Worm (Caenorhabditis elegans): ENCODE data around the gene str-16.

Gene str-16

ce11 chrV:3273577-3274100 lies 37.0 kb downstream of the str-16 start, which contains the start of gene T28A11.4:
Gene T28A11.4, plus strand, starts transcription at chrV:3274050.
- TF ChIP-seq grh-1 (GFP tag; IDR thresholded peaks at IDR 0.05) (no peak), ztf-4 (tag; optimal IDR thresholded peaks at IDR 0.05) (no peak)

DNA sequence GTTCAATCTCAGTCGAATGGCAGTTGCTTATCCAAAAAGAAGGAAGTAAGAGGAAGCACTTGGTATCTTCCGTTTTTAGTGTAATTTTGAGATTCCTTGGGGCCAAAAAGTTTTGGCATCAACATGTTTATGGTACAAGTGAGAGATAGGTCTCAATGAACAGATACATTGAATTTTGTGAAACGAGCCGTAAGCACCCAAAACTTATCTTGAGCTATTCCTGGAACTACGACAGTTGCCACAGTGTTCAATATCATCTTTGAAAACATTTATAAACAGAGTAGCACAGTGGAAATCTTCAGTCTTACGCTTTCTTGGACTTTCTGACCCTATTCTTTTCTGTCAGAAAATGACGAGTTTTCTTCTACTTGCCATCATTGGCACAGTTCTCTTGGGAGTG lies 38.4 kb downstream of the str-16 start, which contains the start of gene T28A11.3:
TSS of gene T28A11.3 (plus strand) at position 301 of the 400 bp plus-strand sequence.
- TF ChIP-seq sptf-1 (tag; optimal IDR thresholded peaks at IDR 0.05), result no peak
- no peak for TF ChIP-seq ceh-63 (GFP tag; optimal IDR thresholded peaks at IDR 0.05)
- TF ChIP-seq lin-15B (tag; optimal IDR thresholded peaks at IDR 0.05), result no peak
- no peak for TF ChIP-seq nhr-19 (GFP tag; conservative IDR thresholded peaks at IDR 0.05)
- no peak for TF ChIP-seq dpl-1 (GFP tag; optimal IDR thresholded peaks at IDR 0.05)

ce11 chrV:3276184-3276583 lies 39.5 kb downstream of the str-16 start:
- TF ChIP-seq rnt-1 (tag; optimal IDR thresholded peaks at IDR 0.05) (peak; percentile 49), lin-14 (GFP tag; optimal IDR thresholded peaks at IDR 0.05) (peak; percentile 75), nhr-20 (tag; optimal IDR thresholded peaks at IDR 0.05) (peak; percentile 29), fos-1 (tag; optimal IDR thresholded peaks at IDR 0.05) (no peak), lsy-2 (tag; optimal IDR thresholded peaks at IDR 0.05) (no peak), nhr-71 (tag; optimal IDR thresholded peaks at IDR 0.05) (peak; percentile 71), nhr-19 (GFP tag; conservative IDR thresholded peaks at IDR 0.05) (peak; percentile 33; the same call in 1 of the 2 replicates)

- TF ChIP-seq blmp-1 (tag; optimal IDR thresholded peaks at IDR 0.05), result peak; percentile 14
- peak; percentile 10 for TF ChIP-seq nhr-20 (tag; optimal IDR thresholded peaks at IDR 0.05)
- peak; percentile 50 for TF ChIP-seq mep-1 (tag; optimal IDR thresholded peaks at IDR 0.05)
- no peak for TF ChIP-seq nhr-237 (tag; optimal IDR thresholded peaks at IDR 0.05)
- TF ChIP-seq dsc-1 (tag; optimal IDR thresholded peaks at IDR 0.05), result no peak
- TF ChIP-seq mab-9 (GFP tag; IDR thresholded peaks at IDR 0.05), result no peak
- TF ChIP-seq elt-3 (tag; optimal IDR thresholded peaks at IDR 0.05), result no peak
- no peak for TF ChIP-seq snpc-4 (tag; optimal IDR thresholded peaks at IDR 0.05)
- TF ChIP-seq ceh-82 (tag; optimal IDR thresholded peaks at IDR 0.05), result no peak
- no peak for TF ChIP-seq lin-15B (tag; optimal IDR thresholded peaks at IDR 0.05)
- peak; percentile 44 for TF ChIP-seq snu-23 (GFP tag; optimal IDR thresholded peaks at IDR 0.05)
- TF ChIP-seq nhr-71 (tag; optimal IDR thresholded peaks at IDR 0.05), result peak; percentile 21
- TF ChIP-seq unc-30 (tag; optimal IDR thresholded peaks at IDR 0.05), result no peak
- no peak for TF ChIP-seq pax-3 (tag; optimal IDR thresholded peaks at IDR 0.05)
- peak; percentile 21 for TF ChIP-seq nhr-47 (tag; optimal IDR thresholded peaks at IDR 0.05)
- TF ChIP-seq nhr-11 (tag; optimal IDR thresholded peaks at IDR 0.05), result no peak
- no peak for TF ChIP-seq tlp-1 (tag; optimal IDR thresholded peaks at IDR 0.05)
- TF ChIP-seq unc-86 (tag; optimal IDR thresholded peaks at IDR 0.05), result no peak
- TF ChIP-seq dpl-1 (GFP tag; optimal IDR thresholded peaks at IDR 0.05), result peak in 2 of 3 experiments; percentile 26 to 53
- TF ChIP-seq swsn-7 (tag; optimal IDR thresholded peaks at IDR 0.05), result peak; percentile 7
- peak; percentile 24 to 38 for TF ChIP-seq efl-1 (optimal IDR thresholded peaks at IDR 0.05)
- peak; percentile 39 to 94 for TF ChIP-seq efl-1 (GFP tag; optimal IDR thresholded peaks at IDR 0.05 in 1 of 2)
- peak; percentile 83 for TF ChIP-seq F16B12.6 (tag; optimal IDR thresholded peaks at IDR 0.05)
- TF ChIP-seq lin-35 (GFP tag; optimal IDR thresholded peaks at IDR 0.05), result peak; percentile 27 to 46
- TF ChIP-seq efl-3 (GFP tag; optimal IDR thresholded peaks at IDR 0.05), result no peak
- TF ChIP-seq lsy-2 (tag; optimal IDR thresholded peaks at IDR 0.05), result peak in 1 of 2 experiments; percentile 2
- TF ChIP-seq fos-1 (tag; optimal IDR thresholded peaks at IDR 0.05), result no peak
- no peak for TF ChIP-seq sptf-1 (tag; optimal IDR thresholded peaks at IDR 0.05)
- no peak for TF ChIP-seq rnt-1 (tag; optimal IDR thresholded peaks at IDR 0.05)
- no peak for TF ChIP-seq C34B4.2 (tag; optimal IDR thresholded peaks at IDR 0.05)
- TF ChIP-seq tbx-2 (tag; optimal IDR thresholded peaks at IDR 0.05), result no peak
Observed at ce11 chrV:3278101-3278639, 41.5 kb downstream of the str-16 start, which contains the start of gene fbxa-64. Gene fbxa-64, minus strand, starts transcription at chrV:3278151.
